Fruit fly (Drosophila melanogaster) whole organism, pupa: ENCODE data around the gene al.

Experiments used
- CG10348 ChIP-seq: fragments of 200-800 bp; sonication (Bioruptor generic); IDR thresholded peaks from 2 replicates; pipeline ENCODE4 v1.3.6; 2022; ENCODE audit warnings: missing biosample characterization, missing genetic modification characterization
- CG12605 ChIP-seq: fragments of 200-800 bp; sonication (Bioruptor generic); IDR thresholded peaks from 2 replicates; pipeline ENCODE4 v1.3.6; 2022; ENCODE audit warnings: missing biosample characterization, missing genetic modification characterization
- CG13204 ChIP-seq: fragments of 200-800 bp; sonication (Bioruptor generic); optimal IDR thresholded peaks from 2 replicates; lab custom pipeline; 2018; ENCODE audit warnings: missing biosample characterization, mild to moderate bottlenecking, missing genetic modification characterization, moderate library complexity
- CG14655 ChIP-seq: fragments of 200-800 bp; sonication (Bioruptor generic); optimal IDR thresholded peaks from 3 replicates; lab custom pipeline; 2017; ENCODE audit warnings: mild to moderate bottlenecking, missing biosample characterization, missing genetic modification reagents, missing genetic modification characterization
- CG15710 ChIP-seq: fragments of 200-800 bp; sonication (Bioruptor generic); optimal IDR thresholded peaks from 2 replicates; lab custom pipeline; 2018; ENCODE audit warnings: missing biosample characterization, mild to moderate bottlenecking, missing genetic modification characterization, moderate library complexity
- CG17806 ChIP-seq: fragments of 200-800 bp; sonication (Bioruptor generic); optimal IDR thresholded peaks from 2 replicates; lab custom pipeline; 2018; ENCODE audit warnings: missing biosample characterization, mild to moderate bottlenecking, missing genetic modification characterization, moderate library complexity
- CG32121 ChIP-seq: fragments of 200-800 bp; sonication (Bioruptor generic); IDR thresholded peaks from 2 replicates; pipeline ENCODE4 v1.3.6; 2022; ENCODE audit warnings: missing biosample characterization, missing genetic modification characterization
- CG34367 ChIP-seq: fragments of 200-800 bp; sonication (Bioruptor generic); optimal IDR thresholded peaks from 2 replicates; lab custom pipeline; 2018; ENCODE audit warnings: missing biosample characterization, mild to moderate bottlenecking, missing genetic modification characterization
- CG4496 ChIP-seq: fragments of 200-800 bp; sonication (Bioruptor generic); IDR thresholded peaks from 3 replicates; pipeline ENCODE4 v1.3.6; 2022; ENCODE audit warnings: missing biosample characterization, missing genetic modification characterization
- CG8159 ChIP-seq: fragments of 200-800 bp; sonication (Bioruptor generic); optimal IDR thresholded peaks from 3 replicates; lab custom pipeline; 2018; ENCODE audit warnings: missing biosample characterization, mild to moderate bottlenecking, missing genetic modification characterization, moderate library complexity
- CG8301 ChIP-seq: fragments of 200-800 bp; sonication (Bioruptor generic); optimal IDR thresholded peaks from 2 replicates; lab custom pipeline; 2018; ENCODE audit warnings: missing biosample characterization, mild to moderate bottlenecking, missing genetic modification characterization
- CG9948 ChIP-seq: fragments of 200-800 bp; sonication (Bioruptor generic); optimal IDR thresholded peaks from 2 replicates; lab custom pipeline; 2018; ENCODE audit warnings: missing biosample characterization, mild to moderate bottlenecking, missing genetic modification characterization, moderate library complexity
- D1 ChIP-seq: fragments of 200-800 bp; sonication (Bioruptor generic); optimal IDR thresholded peaks from 2 replicates; lab custom pipeline; 2018; ENCODE audit warnings: missing biosample characterization, mild to moderate bottlenecking, missing genetic modification characterization, moderate library complexity
- EcR ChIP-seq: fragments of 200-800 bp; sonication (Bioruptor generic); optimal IDR thresholded peaks from 3 replicates; lab custom pipeline; 2019; ENCODE audit warnings: missing biosample characterization, missing genetic modification characterization, mild to moderate bottlenecking, moderate library complexity, missing genetic modification reagents
- Ets98B ChIP-seq: fragments of 200-800 bp; sonication (Bioruptor generic); IDR thresholded peaks from 2 replicates; pipeline ENCODE4 v1.3.6; 2022; ENCODE audit warnings: missing biosample characterization, missing genetic modification characterization
- Pif1A ChIP-seq: fragments of 200-800 bp; sonication (Bioruptor generic); optimal IDR thresholded peaks from 3 replicates; lab custom pipeline; 2016; ENCODE audit warnings: missing biosample characterization, missing genetic modification characterization
- Pif1B ChIP-seq: fragments of 200-800 bp; sonication (Bioruptor generic); optimal IDR thresholded peaks from 3 replicates; lab custom pipeline; 2016; ENCODE audit warnings: missing biosample characterization, missing genetic modification characterization
- Snoo ChIP-seq: fragments of 200-800 bp; sonication (Bioruptor generic); optimal IDR thresholded peaks from 3 replicates; lab custom pipeline; 2017; ENCODE audit warnings: missing biosample characterization, mild to moderate bottlenecking, missing genetic modification characterization, inconsistent platforms
- fd96Ca ChIP-seq: fragments of 200-800 bp; sonication (Bioruptor generic); IDR thresholded peaks from 3 replicates; pipeline ENCODE4 v1.3.6; 2022; ENCODE audit warnings: missing biosample characterization, missing genetic modification characterization
- gl ChIP-seq: fragments of 200-800 bp; sonication (Bioruptor generic); optimal IDR thresholded peaks from 2 replicates; lab custom pipeline; 2018; ENCODE audit warnings: missing biosample characterization, mild to moderate bottlenecking, missing genetic modification characterization
- rn ChIP-seq: fragments of 200-800 bp; sonication (Bioruptor generic); IDR thresholded peaks from 2 replicates; pipeline ENCODE4 v1.3.6; 2022; ENCODE audit warnings: missing biosample characterization, missing genetic modification characterization

Gene al

DNA sequence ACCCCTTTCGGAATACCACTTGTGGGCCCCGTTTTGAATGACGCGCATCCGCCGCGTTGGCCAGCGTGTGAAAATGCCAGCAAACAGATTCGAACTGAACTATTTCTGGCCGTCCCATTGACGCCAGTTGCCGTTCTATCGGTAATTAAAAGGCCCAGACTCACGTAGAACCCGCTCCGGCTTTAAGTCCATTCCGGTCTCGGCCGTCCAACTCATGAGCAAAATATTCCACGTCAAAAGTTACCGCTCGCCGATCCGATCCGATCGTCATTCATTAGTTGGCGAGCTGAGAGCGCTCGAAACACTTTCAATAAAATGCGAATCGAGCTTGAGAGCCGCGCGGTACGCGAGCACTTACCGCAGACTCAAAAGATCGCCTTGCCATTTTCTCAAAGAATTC lies 56.5 kb downstream of the al start:
- no peak for TF ChIP-seq Pif1B (GFP tag; lab: Kevin White, UChicago)
- no peak for TF ChIP-seq CG34367 (tag; lab: Kevin White, UChicago)
- no peak for TF ChIP-seq CG10348
- TF ChIP-seq rn (GFP tag; lab: Robert Waterston, UW) = no peak
- TF ChIP-seq Pif1A = no peak
- no peak for TF ChIP-seq EcR (GFP tag; lab: Kevin White, UChicago)
- TF ChIP-seq fd96Ca (GFP tag; lab: Robert Waterston, UW) = no peak
- TF ChIP-seq gl (tag; lab: Kevin White, UChicago) = no peak
- no peak for TF ChIP-seq Ets98B (GFP tag; lab: Robert Waterston, UW)
- TF ChIP-seq CG14655 (GFP tag; lab: Kevin White, UChicago) = no peak
- no peak for TF ChIP-seq CG13204 (GFP tag; lab: Kevin White, UChicago)

- TF ChIP-seq CG14655 (GFP tag; lab: Kevin White, UChicago) (peak; percentile 66), CG13204 (GFP tag; lab: Kevin White, UChicago) (no peak), Pif1A (peak; percentile 53), CG32121 (GFP tag; lab: Robert Waterston, UW) (peak; percentile 83), Pif1B (GFP tag; lab: Kevin White, UChicago) (peak; percentile 51), CG9948 (tag; lab: Kevin White, UChicago) (peak; percentile 52), CG8159 (tag; lab: Kevin White, UChicago) (peak; percentile 61), fd96Ca (GFP tag; lab: Robert Waterston, UW) (peak; percentile 54; the same call in 1 of the 3 replicates), CG17806 (peak; percentile 60), gl (tag; lab: Kevin White, UChicago) (peak; percentile 5), D1 (no peak), CG34367 (tag; lab: Kevin White, UChicago) (peak; percentile 19), CG4496 (GFP tag; lab: Robert Waterston, UW) (peak; percentile 54; the same call in 1 of the 3 replicates), CG12605 (GFP tag; lab: Robert Waterston, UW) (peak; percentile 64), CG15710 (tag; lab: Kevin White, UChicago) (peak; percentile 49), CG10348 (0 out of 2 replicates have a peak, but pooled peaks have one; percentile 23), Ets98B (GFP tag; lab: Robert Waterston, UW) (peak; percentile 83), EcR (GFP tag; lab: Kevin White, UChicago) (peak; percentile 2), Snoo (tag; lab: Kevin White, UChicago) (no peak), CG8301 (tag; lab: Kevin White, UChicago) (peak; percentile 61), rn (GFP tag; lab: Robert Waterston, UW) (peak; percentile 54; the same call in 1 of the 2 replicates)
Observed at dm6 chr2L:435311-435806, 57.4 kb downstream of the al start.
